Worm (Caenorhabditis elegans): Measurements from ENCODE around the gene mec-17.

ce11 chrIV:8030099-8030498, 43.1 kb upstream of the mec-17 start:
- TF ChIP-seq fkh-10 (GFP tag; optimal IDR thresholded peaks at IDR 0.05) = no peak
- no peak for TF ChIP-seq zip-5 (tag; optimal IDR thresholded peaks at IDR 0.05)
- TF ChIP-seq F13H6.1 (tag; optimal IDR thresholded peaks at IDR 0.05) = no peak
- TF ChIP-seq ets-4 (tag; optimal IDR thresholded peaks at IDR 0.05) = no peak
- no peak for TF ChIP-seq pha-4 (tag; optimal IDR thresholded peaks at IDR 0.05)
- TF ChIP-seq nhr-11 (tag; optimal IDR thresholded peaks at IDR 0.05) = no peak
